Worm (Caenorhabditis elegans) whole organism, late embryonic: ENCODE measurements around the gene pph-2.

Source experiments
- ama-1 ChIP-seq: fragments of 150-350 bp; optimal IDR thresholded peaks from 2 replicates; lab custom pipeline; 2014
- ceh-22 ChIP-seq: sonication (generic microtip); optimal IDR thresholded peaks from 2 replicates; lab custom pipeline; 2017; ENCODE audit warnings: missing biosample characterization, missing genetic modification characterization
- ceh-24 ChIP-seq: sonication (generic microtip); optimal IDR thresholded peaks from 2 replicates; lab custom pipeline; 2016; ENCODE audit warnings: mild to moderate bottlenecking, missing genetic modification characterization, missing compliant biosample characterization
- ceh-31 ChIP-seq: sonication (generic microtip); optimal IDR thresholded peaks from 2 replicates; lab custom pipeline; 2016; ENCODE audit warnings: missing genetic modification characterization, missing compliant biosample characterization
- ceh-9 ChIP-seq: sonication (generic microtip); optimal IDR thresholded peaks from 2 replicates; lab custom pipeline; 2016; ENCODE audit warnings: mild to moderate bottlenecking, missing genetic modification characterization, inconsistent platforms, missing compliant biosample characterization
- npax-4 ChIP-seq: sonication (generic microtip); optimal IDR thresholded peaks from 2 replicates; lab custom pipeline; 2016; ENCODE audit warnings: missing genetic modification characterization, missing compliant biosample characterization
- pag-3 ChIP-seq: sonication (generic microtip); optimal IDR thresholded peaks from 2 replicates; lab custom pipeline; 2016; ENCODE audit warnings: missing compliant biosample characterization, missing genetic modification characterization, borderline replicate concordance
- rnt-1 ChIP-seq: sonication (generic microtip); optimal IDR thresholded peaks from 2 replicates; lab custom pipeline; 2016; ENCODE audit warnings: missing genetic modification characterization, missing compliant biosample characterization
- tbx-2 ChIP-seq: sonication (generic microtip); optimal IDR thresholded peaks from 2 replicates; lab custom pipeline; 2016; ENCODE audit warnings: missing genetic modification characterization, missing compliant biosample characterization
- unc-86 ChIP-seq: sonication (generic microtip); optimal IDR thresholded peaks from 2 replicates; lab custom pipeline; 2016; ENCODE audit warnings: missing genetic modification characterization, missing compliant biosample characterization
- ztf-16 ChIP-seq: sonication (generic microtip); optimal IDR thresholded peaks from 2 replicates; lab custom pipeline; 2017; ENCODE audit warnings: missing genetic modification characterization, missing compliant biosample characterization

- no peak for TF ChIP-seq ceh-9 (tag; lab: Kevin White, UChicago)
- no peak for TF ChIP-seq npax-4 (tag; lab: Kevin White, UChicago)
- TF ChIP-seq unc-86 (tag; lab: Kevin White, UChicago) = no peak
- TF ChIP-seq ztf-16 (tag; lab: Kevin White, UChicago) = no peak
- TF ChIP-seq ceh-24 (tag; lab: Kevin White, UChicago) = no peak
- TF ChIP-seq pag-3 (tag; lab: Kevin White, UChicago) = no peak
- no peak for TF ChIP-seq ceh-22
- no peak for TF ChIP-seq tbx-2 (tag; lab: Kevin White, UChicago)
- TF ChIP-seq ceh-31 (tag; lab: Kevin White, UChicago) = no peak
- no peak for TF ChIP-seq rnt-1 (tag; lab: Kevin White, UChicago)
- TF ChIP-seq ama-1 = no peak
Measured at ce11 chrIV:11901215-11901614, 23.6 kb upstream of the pph-2 start.
